Worm (Caenorhabditis elegans): ENCODE data around the gene F34D10.9.
A peak's percentile ranks its signal among the peaks of the same experiment; 100 is the strongest.

Gene F34D10.9

DNA sequence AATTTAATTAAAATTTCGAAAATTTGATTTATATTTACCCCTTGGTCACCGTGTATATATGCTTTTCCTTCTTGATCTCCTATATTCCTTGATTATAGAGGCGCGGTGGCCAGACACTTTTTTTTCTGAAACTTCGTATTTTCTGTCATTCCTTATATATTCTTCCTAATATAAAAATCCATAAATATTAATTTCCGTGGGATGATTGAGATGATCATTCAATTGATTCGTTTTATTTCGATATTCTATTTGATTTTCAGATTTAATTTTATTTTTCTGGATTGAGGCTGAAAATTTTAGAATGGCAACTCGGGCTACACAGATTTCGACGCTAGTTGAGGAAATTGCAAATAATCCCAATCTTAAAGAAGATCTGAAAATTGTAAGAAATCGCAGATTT is 22.8 kb downstream of the F34D10.9 start, which contains the start of gene dph-1:
Gene dph-1, plus strand, starts transcription at position 301 of the 400 bp plus-strand sequence.
- TF ChIP-seq ceh-18 (tag; optimal IDR thresholded peaks at IDR 0.05) (no peak), ceh-45 (GFP tag; IDR thresholded peaks at IDR 0.05) (no peak), pha-2 (tag; optimal IDR thresholded peaks at IDR 0.05) (no peak), tbx-7 (tag; optimal IDR thresholded peaks at IDR 0.05) (no peak), sox-4 (tag; optimal IDR thresholded peaks at IDR 0.05) (no peak), che-1 (tag; optimal IDR thresholded peaks at IDR 0.05) (no peak), ceh-24 (tag; optimal IDR thresholded peaks at IDR 0.05) (no peak), fkh-10 (GFP tag; optimal IDR thresholded peaks at IDR 0.05) (no peak), odd-2 (tag; optimal IDR thresholded peaks at IDR 0.05) (no peak), tbx-2 (tag; optimal IDR thresholded peaks at IDR 0.05) (no peak), fkh-6 (tag; optimal IDR thresholded peaks at IDR 0.05) (no peak), ceh-19 (GFP tag; optimal IDR thresholded peaks at IDR 0.05) (no peak), gmeb-2 (tag; optimal IDR thresholded peaks at IDR 0.05) (no peak), hlh-13 (GFP tag; optimal IDR thresholded peaks at IDR 0.05) (no peak), unc-86 (tag; optimal IDR thresholded peaks at IDR 0.05) (no peak)

DNA sequence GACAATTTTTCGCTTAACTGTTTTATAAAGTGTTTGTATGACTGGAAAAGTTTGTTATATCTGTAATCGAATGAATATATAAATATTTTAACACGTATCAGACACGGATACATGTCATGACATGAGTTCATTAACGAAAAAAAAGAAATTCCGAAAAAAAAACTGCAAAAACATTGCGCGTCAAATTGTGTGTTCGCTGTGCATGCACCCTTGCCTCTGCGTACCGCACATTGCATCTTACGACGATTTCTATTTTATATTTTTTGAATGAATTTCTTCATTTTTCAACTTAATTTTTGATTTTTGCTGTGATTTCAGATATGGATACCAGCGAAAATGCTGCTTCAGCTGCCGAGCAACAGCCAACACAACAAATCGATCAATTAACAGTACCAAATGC is 24.5 kb downstream of the F34D10.9 start, which contains the start of gene wdr-5.1:
Gene wdr-5.1, plus strand, starts transcription at position 319 of the 400 bp plus-strand sequence.
- TF ChIP-seq npax-4 (tag; optimal IDR thresholded peaks at IDR 0.05): no peak

DNA sequence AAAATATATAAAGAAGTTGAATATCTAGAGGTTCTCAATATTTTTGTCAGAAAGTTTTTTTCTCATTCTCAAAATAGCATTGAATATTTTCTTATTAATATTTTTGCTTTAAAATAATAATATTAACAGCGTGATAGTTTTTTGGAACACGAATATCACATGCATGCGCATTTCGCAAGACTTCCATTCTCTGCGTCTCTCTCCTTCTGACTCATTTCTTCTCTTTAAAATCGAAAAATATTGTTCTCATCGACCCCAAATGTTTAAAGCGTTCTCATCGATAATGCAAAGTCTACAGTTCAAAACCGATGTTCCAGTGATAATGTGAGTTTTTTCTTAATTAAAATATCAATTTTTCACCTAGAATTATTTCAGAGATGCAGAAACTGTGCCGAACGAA is 26.0 kb downstream of the F34D10.9 start, which contains the start of gene C14B1.3:
Gene C14B1.3, plus strand, starts transcription at position 168 of the 400 bp plus-strand sequence.
- TF ChIP-seq Y22D7AL.16 (tag; optimal IDR thresholded peaks at IDR 0.05): no peak
- no peak for TF ChIP-seq gmeb-2 (tag; optimal IDR thresholded peaks at IDR 0.05)
- no peak for TF ChIP-seq sdc-2 (tag; optimal IDR thresholded peaks at IDR 0.05)
- TF ChIP-seq ceh-22 (tag; optimal IDR thresholded peaks at IDR 0.05): no peak
- no peak for TF ChIP-seq ama-1 (optimal IDR thresholded peaks at IDR 0.05)
- peak; percentile 45 for TF ChIP-seq hlh-30 (tag; optimal IDR thresholded peaks at IDR 0.05; ENCODE audit: insufficient read depth)
- TF ChIP-seq K09A11.1 (tag; optimal IDR thresholded peaks at IDR 0.05; ENCODE audit: insufficient read depth): no peak

DNA sequence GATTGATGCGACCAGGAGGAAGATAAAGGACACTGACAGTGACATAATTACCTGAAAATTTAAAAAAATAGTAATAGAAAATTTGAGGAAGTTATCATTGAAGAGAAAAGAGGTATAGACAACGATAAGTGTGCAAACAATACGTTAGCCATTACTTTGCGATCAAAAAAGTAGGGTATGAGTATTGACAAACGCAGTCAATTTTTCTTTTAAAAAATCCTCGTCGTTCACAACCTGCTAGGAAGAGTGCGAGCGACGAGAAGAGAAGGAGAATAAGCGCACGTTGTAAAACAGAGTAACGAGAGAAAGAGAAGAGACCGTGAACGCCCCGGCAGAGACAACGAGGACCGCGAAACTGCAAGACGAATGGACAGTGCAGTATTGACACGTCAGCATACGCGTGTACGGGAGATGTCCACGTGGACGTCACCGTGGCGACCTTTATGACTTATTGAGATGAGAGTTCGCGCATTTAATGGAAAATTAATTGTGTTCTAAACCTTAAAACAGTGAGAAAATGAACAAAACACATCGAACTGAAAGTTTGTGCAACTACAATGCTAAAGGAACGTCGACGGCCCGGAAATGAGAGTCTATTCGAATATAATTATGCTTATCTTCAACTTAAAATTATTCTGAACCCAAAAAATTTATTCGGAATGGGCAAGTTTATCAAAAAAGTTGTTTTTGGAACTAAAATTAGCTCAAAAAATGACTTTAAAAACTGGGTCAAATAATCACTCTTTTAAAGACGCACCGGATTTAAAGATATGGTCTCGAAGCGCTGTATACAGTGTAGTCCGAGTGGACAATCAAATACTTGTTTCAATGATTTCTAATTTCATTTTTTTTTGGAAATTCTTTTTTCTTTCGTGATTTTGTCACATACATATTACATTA is 27.8 kb downstream of the F34D10.9 start, which contains the start of the genes pdi-1 and C14B1.2:
Gene pdi-1, minus strand, starts transcription at position 51 of the 900 bp plus-strand sequence.
Gene C14B1.2, plus strand, starts transcription at position 850 of the 900 bp plus-strand sequence.
- TF ChIP-seq ceh-14 (tag; optimal IDR thresholded peaks at IDR 0.05) (no peak), lin-11 (tag; optimal IDR thresholded peaks at IDR 0.05) (no peak), ama-1 (optimal IDR thresholded peaks at IDR 0.05) (no peak), tbx-2 (tag; optimal IDR thresholded peaks at IDR 0.05) (peak; percentile 34), ceh-31 (tag; optimal IDR thresholded peaks at IDR 0.05) (peak; percentile 47), sox-4 (tag; optimal IDR thresholded peaks at IDR 0.05) (no peak), nfya-1 (tag; optimal IDR thresholded peaks at IDR 0.05) (peak; percentile 56)

DNA sequence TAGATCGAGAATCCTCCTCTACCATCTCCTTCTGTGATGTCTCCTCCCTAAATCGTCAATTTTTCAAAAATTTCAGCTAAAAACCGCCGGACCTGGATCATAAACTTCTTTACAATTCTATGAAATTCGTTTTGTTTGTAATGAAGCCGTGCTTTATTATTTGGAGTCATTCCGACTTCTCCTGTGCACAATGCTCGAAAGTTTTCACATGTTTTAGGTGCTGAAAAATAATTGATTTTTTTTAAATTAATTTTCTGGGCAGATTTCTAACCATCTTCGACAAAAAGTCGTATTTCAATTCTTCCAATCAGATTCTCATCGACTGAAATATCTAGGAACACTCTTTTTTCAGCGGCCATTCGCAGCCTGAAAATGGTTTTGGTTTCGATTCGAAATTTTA is 30.1 kb downstream of the F34D10.9 start, which contains the start of gene cyn-9:
Gene cyn-9, minus strand, starts transcription at position 366 of the 400 bp plus-strand sequence.
- TF ChIP-seq sdc-2 (tag; optimal IDR thresholded peaks at IDR 0.05): no peak
- no peak for TF ChIP-seq hlh-8 (tag; optimal IDR thresholded peaks at IDR 0.05)
- no peak for TF ChIP-seq F13H6.1 (tag; optimal IDR thresholded peaks at IDR 0.05)
- no peak for TF ChIP-seq C38D4.7 (GFP tag; optimal IDR thresholded peaks at IDR 0.05)
- no peak for TF ChIP-seq Y22D7AL.16 (tag; optimal IDR thresholded peaks at IDR 0.05)
- TF ChIP-seq ztf-16 (tag; optimal IDR thresholded peaks at IDR 0.05): no peak
- no peak for TF ChIP-seq nhr-11 (tag; optimal IDR thresholded peaks at IDR 0.05)
- TF ChIP-seq pax-1 (tag; optimal IDR thresholded peaks at IDR 0.05): no peak
- no peak for TF ChIP-seq elt-4 (tag; optimal IDR thresholded peaks at IDR 0.05)
- TF ChIP-seq ama-1 (optimal IDR thresholded peaks at IDR 0.05): no peak
- TF ChIP-seq pros-1 (tag; optimal IDR thresholded peaks at IDR 0.05): no peak
- TF ChIP-seq eyg-1 (tag; optimal IDR thresholded peaks at IDR 0.05): no peak
- TF ChIP-seq ceh-6 (GFP tag; optimal IDR thresholded peaks at IDR 0.05): no peak
- no peak for TF ChIP-seq madf-2 (tag; optimal IDR thresholded peaks at IDR 0.05)

Measured in whole organism, late embryonic.